Worm (Caenorhabditis elegans): ENCODE results near the gene eif-2Bgamma.

Gene eif-2Bgamma

ce11 chrII:6951250-6951806 is 16.1 kb downstream of the eif-2Bgamma start, which contains the start of the genes malt-1 and ceh-38 (continued):
- TF ChIP-seq F49E8.2 (tag; optimal IDR thresholded peaks at IDR 0.05; ENCODE audit: insufficient read depth) (no peak), sdz-38 (tag; optimal IDR thresholded peaks at IDR 0.05) (no peak), dox-1 (GFP tag; IDR thresholded peaks at IDR 0.05) (peak; percentile 83), lsl-1 (GFP tag; optimal IDR thresholded peaks at IDR 0.05) (no peak), nfya-2 (GFP tag; IDR thresholded peaks at IDR 0.05) (no peak), attf-3 (GFP tag; conservative IDR thresholded peaks at IDR 0.05) (peak; percentile 62), T26A5.8 (tag; optimal IDR thresholded peaks at IDR 0.05) (no peak), gei-17 (GFP tag; optimal IDR thresholded peaks at IDR 0.05) (peak; percentile 71), ztf-18 (tag; optimal IDR thresholded peaks at IDR 0.05) (peak; percentile 50), hrde-1 (tag; optimal IDR thresholded peaks at IDR 0.05; ENCODE audit: borderline replicate concordance) (no peak), C06A6.2 (GFP tag; conservative IDR thresholded peaks at IDR 0.05) (peak; percentile 77), zim-3 (tag; optimal IDR thresholded peaks at IDR 0.05) (no peak), Y67H2A.10 (GFP tag; conservative IDR thresholded peaks at IDR 0.05) (peak; percentile 63; the same call in 1 of the 2 replicates), fkh-3 (tag; optimal IDR thresholded peaks at IDR 0.05) (no peak), tbp1 (GFP tag; optimal IDR thresholded peaks at IDR 0.05) (peak; percentile 65), ama-1 (optimal IDR thresholded peaks at IDR 0.05) (no peak), ama-1 (GFP tag; optimal IDR thresholded peaks at IDR 0.05) (no peak), akir-1 (GFP tag; optimal IDR thresholded peaks at IDR 0.05) (peak; percentile 17), ztf-6 (GFP tag; IDR thresholded peaks at IDR 0.05) (no peak), F39B2.1 (GFP tag; IDR thresholded peaks at IDR 0.05) (no peak), bed-2 (GFP tag; IDR thresholded peaks at IDR 0.05) (no peak), repo-1 (tag; optimal IDR thresholded peaks at IDR 0.05) (peak; percentile 42), T07F8.4 (tag; optimal IDR thresholded peaks at IDR 0.05) (no peak), pha-4 (tag; optimal IDR thresholded peaks at IDR 0.05) (no peak), lin-35 (GFP tag; optimal IDR thresholded peaks at IDR 0.05) (peak in 1 of 3 experiments; percentile 63), F22D6.2 (tag; optimal IDR thresholded peaks at IDR 0.05) (no peak), unc-62 (GFP tag; optimal IDR thresholded peaks at IDR 0.05) (peak; percentile 86), lin-54 (GFP tag; optimal IDR thresholded peaks at IDR 0.05) (peak; percentile 69), cebp-1 (GFP tag; IDR thresholded peaks at IDR 0.05) (peak; percentile 63; the same call in 1 of the 2 replicates), cebp-1 (tag; optimal IDR thresholded peaks at IDR 0.05) (peak; percentile 90), ztf-3 (GFP tag; optimal IDR thresholded peaks at IDR 0.05) (no peak), F52B5.7 (tag; optimal IDR thresholded peaks at IDR 0.05) (peak; percentile 24), K11D2.4 (GFP tag; IDR thresholded peaks at IDR 0.05) (peak; percentile 58; the same call in 1 of the 2 replicates), bed-1 (GFP tag; IDR thresholded peaks at IDR 0.05) (no peak), snpc-1.3 (tag; optimal IDR thresholded peaks at IDR 0.05; ENCODE audit: insufficient read depth) (peak; percentile 5), somi-1 (GFP tag; optimal IDR thresholded peaks at IDR 0.05) (peak; percentile 56), zfh-2 (GFP tag; conservative IDR thresholded peaks at IDR 0.05) (peak; percentile 66; the same call in 1 of the 2 replicates), sea-2 (GFP tag; IDR thresholded peaks at IDR 0.05) (no peak), dpl-1 (GFP tag; optimal IDR thresholded peaks at IDR 0.05) (peak; percentile 20), lin-26 (GFP tag; IDR thresholded peaks at IDR 0.05) (0 out of 2 replicates have a peak, but pooled peaks have one; percentile 41), cebp-2 (GFP tag; IDR thresholded peaks at IDR 0.05) (no peak), mes-4 (tag; optimal IDR thresholded peaks at IDR 0.05) (no peak), ccch-3 (GFP tag; optimal IDR thresholded peaks at IDR 0.05) (peak; percentile 28), madf-10 (tag; optimal IDR thresholded peaks at IDR 0.05) (peak; percentile 84), mcd-1 (GFP tag; IDR thresholded peaks at IDR 0.05) (peak; percentile 75), nhr-80 (tag; optimal IDR thresholded peaks at IDR 0.05) (peak; percentile 90), athp-1 (tag; optimal IDR thresholded peaks at IDR 0.05) (peak; percentile 68), snpc-4 (GFP tag; optimal IDR thresholded peaks at IDR 0.05) (peak; percentile 5), snpc-4 (tag; optimal IDR thresholded peaks at IDR 0.05) (peak; percentile 81 to 89 (median 86))

All from whole organism, young adult.